Fruit fly (Drosophila melanogaster): Measurements from ENCODE around the gene CG42544.

Gene CG42544

DNA sequence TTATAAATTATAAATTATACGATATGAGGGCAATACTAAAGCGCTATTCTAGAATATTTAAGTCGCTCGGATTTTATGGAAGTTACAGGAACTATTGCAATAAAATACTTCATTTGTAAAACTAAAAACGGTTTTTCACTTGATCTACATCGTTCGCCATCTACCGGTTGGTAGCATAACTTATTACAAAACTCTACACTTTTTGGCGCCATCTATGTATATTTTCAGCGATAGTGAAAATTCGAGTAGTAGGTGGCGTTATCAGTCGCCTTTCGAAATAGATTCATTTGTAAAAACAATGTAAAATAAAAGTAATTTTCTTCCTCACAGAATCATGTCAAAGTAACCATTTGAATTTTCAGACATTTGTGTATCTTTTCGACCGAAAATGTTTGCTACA, 42.1 kb downstream of the CG42544 start, which contains the start of gene nxf4 (continued):
- no peak for TF ChIP-seq CG10543 (GFP tag; optimal IDR thresholded peaks at IDR 0.05)
- peak; percentile 36 for TF ChIP-seq Vsx1 (GFP tag; optimal IDR thresholded peaks at IDR 0.05)
- no peak for TF ChIP-seq CG6683 (GFP tag; optimal IDR thresholded peaks at IDR 0.05)
- TF ChIP-seq grn (GFP tag; optimal IDR thresholded peaks at IDR 0.05), result peak; percentile 10
- TF ChIP-seq CG18476 (GFP tag; optimal IDR thresholded peaks at IDR 0.05), result peak; percentile 39
- no peak for TF ChIP-seq Spps (tag; optimal IDR thresholded peaks at IDR 0.05)
- no peak for TF ChIP-seq Scr (GFP tag; IDR thresholded peaks at IDR 0.05; ENCODE audit: partially characterized antibody)
- TF ChIP-seq CG18262 (tag; optimal IDR thresholded peaks at IDR 0.05), result no peak
- peak; percentile 66; the same call in 1 of the 2 replicates for TF ChIP-seq ranshi (GFP tag; IDR thresholded peaks at IDR 0.05)
- peak in 1 of 2 experiments; percentile 79 for TF ChIP-seq Pdp1 (GFP tag; optimal IDR thresholded peaks at IDR 0.05)
- TF ChIP-seq CG17328 (GFP tag; IDR thresholded peaks at IDR 0.05), result peak; percentile 56
- TF ChIP-seq az2 (GFP tag; optimal IDR thresholded peaks at IDR 0.05), result peak; percentile 85
- TF ChIP-seq bab2 (GFP tag; optimal IDR thresholded peaks at IDR 0.05), result peak; percentile 81
- TF ChIP-seq CG15479 (GFP tag; optimal IDR thresholded peaks at IDR 0.05), result no peak
- TF ChIP-seq zfh1 (GFP tag; IDR thresholded peaks at IDR 0.05), result peak; percentile 69; the same call in 2 of the 3 replicates
- TF ChIP-seq Blimp-1 (GFP tag; optimal IDR thresholded peaks at IDR 0.05), result peak; percentile 55
- peak; percentile 54 for TF ChIP-seq Dip3 (GFP tag; optimal IDR thresholded peaks at IDR 0.05)
- peak; percentile 32 for TF ChIP-seq CG4282 (GFP tag; optimal IDR thresholded peaks at IDR 0.05)
- TF ChIP-seq Hand (GFP tag; optimal IDR thresholded peaks at IDR 0.05), result no peak
- peak; percentile 43; the same call in 1 of the 3 replicates for TF ChIP-seq B-H1 (GFP tag; IDR thresholded peaks at IDR 0.05)
- TF ChIP-seq Lim3 (GFP tag; IDR thresholded peaks at IDR 0.05), result no peak
- TF ChIP-seq CG11093 (GFP tag; IDR thresholded peaks at IDR 0.05), result no peak; the same call in 2 of the 3 replicates
- TF ChIP-seq p53 (GFP tag; optimal IDR thresholded peaks at IDR 0.05), result peak; percentile 76
- 0 out of 2 replicates have a peak, but pooled peaks have one; percentile 17 for TF ChIP-seq Atf6 (GFP tag; IDR thresholded peaks at IDR 0.05)
- TF ChIP-seq CG12744 (GFP tag; optimal IDR thresholded peaks at IDR 0.05), result peak; percentile 34
- TF ChIP-seq chif (GFP tag; optimal IDR thresholded peaks at IDR 0.05), result peak; percentile 38 to 87
- TF ChIP-seq CG14860 (GFP tag; IDR thresholded peaks at IDR 0.05; ENCODE audit: partially characterized antibody), result no peak

dm6 chr3R:7349452-7349851, 45.1 kb downstream of the CG42544 start, which contains the start of gene CG43290:
Gene CG43290, minus strand, starts transcription at chr3R:7349552.
- TF ChIP-seq CG30431 (GFP tag; optimal IDR thresholded peaks at IDR 0.05) (no peak), CG8478 (optimal IDR thresholded peaks at IDR 0.05) (no peak), sd (tag; optimal IDR thresholded peaks at IDR 0.05) (no peak), Chrac-16 (GFP tag; optimal IDR thresholded peaks at IDR 0.05) (no peak), CG6765 (GFP tag; optimal IDR thresholded peaks at IDR 0.05) (no peak), pb (GFP tag; optimal IDR thresholded peaks at IDR 0.05) (no peak), hbn (GFP tag; IDR thresholded peaks at IDR 0.05; ENCODE audit: partially characterized antibody) (no peak), CG8944 (GFP tag; optimal IDR thresholded peaks at IDR 0.05) (no peak), en (GFP tag; optimal IDR thresholded peaks at IDR 0.05) (no peak), CG2889 (GFP tag; IDR thresholded peaks at IDR 0.05) (no peak), CG4404 (GFP tag; IDR thresholded peaks at IDR 0.05) (no peak), CG1024 (GFP tag; IDR thresholded peaks at IDR 0.05) (no peak), slp2 (GFP tag; optimal IDR thresholded peaks at IDR 0.05) (no peak)
